Worm (Caenorhabditis elegans) whole organism, L4 larva: ENCODE results near the gene cutl-17.

ENCODE experiments used
- D1046.2 ChIP-seq: fragments of 200-800 bp; sonication (Bioruptor generic); IDR thresholded peaks from 2 replicates; pipeline ENCODE4 v1.3.6; 2022; ENCODE audit warnings: missing genetic modification characterization, missing compliant biosample characterization
- F37D6.2 ChIP-seq: sonication (generic microtip); optimal IDR thresholded peaks from 2 replicates; lab custom pipeline; 2016; ENCODE audit warnings: mild to moderate bottlenecking, missing genetic modification characterization, missing compliant biosample characterization
- R02D3.7 ChIP-seq: fragments of 150-350 bp; sonication (generic microtip); optimal IDR thresholded peaks from 3 replicates; lab custom pipeline; 2014; ENCODE audit warnings: missing biosample characterization, missing genetic modification characterization
- T20F7.1 ChIP-seq: fragments of 200-800 bp; sonication (Bioruptor generic); optimal IDR thresholded peaks from 2 replicates; lab custom pipeline; 2018; ENCODE audit warnings: mild to moderate bottlenecking, missing genetic modification characterization, missing compliant biosample characterization
- T26A8.4 ChIP-seq: fragments of 200-800 bp; sonication (Bioruptor generic); IDR thresholded peaks from 2 replicates; pipeline ENCODE4 v1.3.6; 2022; ENCODE audit warnings: missing genetic modification characterization, missing compliant biosample characterization
- Y75B8A.6 ChIP-seq: fragments of 200-800 bp; sonication (Bioruptor generic); IDR thresholded peaks from 2 replicates; pipeline ENCODE4 v1.3.6; 2022; ENCODE audit warnings: missing genetic modification reagents, missing genetic modification characterization, missing compliant biosample characterization
- ZK337.2 ChIP-seq: fragments of 200-800 bp; sonication (Bioruptor generic); IDR thresholded peaks from 2 replicates; pipeline ENCODE4 v1.3.6; 2022; ENCODE audit warnings: missing genetic modification reagents, missing genetic modification characterization, missing compliant biosample characterization
- attf-4 ChIP-seq: sonication (generic microtip); optimal IDR thresholded peaks from 3 replicates; lab custom pipeline; 2017; ENCODE audit warnings: missing biosample characterization, missing genetic modification characterization
- ceh-44 ChIP-seq: fragments of 200-800 bp; sonication (Bioruptor generic); IDR thresholded peaks from 2 replicates; pipeline ENCODE4 v1.3.6; 2022; ENCODE audit warnings: missing genetic modification reagents, missing genetic modification characterization, missing compliant biosample characterization
- ceh-82 ChIP-seq: sonication (generic microtip); optimal IDR thresholded peaks from 2 replicates; lab custom pipeline; 2017; ENCODE audit warnings: missing biosample characterization, missing genetic modification characterization
- ces-1 ChIP-seq: fragments of 150-350 bp; sonication (generic microtip); optimal IDR thresholded peaks from 4 replicates; lab custom pipeline; 2014; ENCODE audit warnings: missing biosample characterization, missing genetic modification reagents, missing genetic modification characterization
- ctbp-1 ChIP-seq: fragments of 200-800 bp; sonication (Bioruptor generic); IDR thresholded peaks from 2 replicates; pipeline ENCODE4 v1.3.6; 2022; ENCODE audit warnings: missing genetic modification reagents, missing genetic modification characterization, missing compliant biosample characterization
- daf-12 ChIP-seq: fragments of 150-350 bp; optimal IDR thresholded peaks from 2 replicates; lab custom pipeline; 2014; ENCODE audit warnings: missing biosample characterization, missing genetic modification reagents, missing genetic modification characterization
- daf-16 ChIP-seq, 3 experiments: sonication (generic microtip); optimal IDR thresholded peaks; 2 replicates each; lab custom pipeline; 2016 to 2017; ENCODE audit warnings: missing genetic modification characterization in 3 of 3, missing genetic modification reagents in 3 of 3, mild to moderate bottlenecking in 2 of 3, missing compliant biosample characterization in 2 of 3, missing biosample characterization in 1 of 3, moderate library complexity in 1 of 3
- daf-19 ChIP-seq: fragments of 200-800 bp; sonication (Bioruptor generic); conservative IDR thresholded peaks from 2 replicates; pipeline ENCODE4 v1.3.6; 2022; ENCODE audit warnings: missing genetic modification characterization, missing compliant biosample characterization
- dpl-1 ChIP-seq: fragments of 150-350 bp; optimal IDR thresholded peaks from 2 replicates; lab custom pipeline; 2014; ENCODE audit warnings: missing biosample characterization, missing genetic modification reagents, missing genetic modification characterization
- egl-43 ChIP-seq: fragments of 200-800 bp; sonication (Bioruptor generic); IDR thresholded peaks from 2 replicates; pipeline ENCODE4 v1.3.6; 2022; ENCODE audit warnings: missing genetic modification reagents, missing genetic modification characterization, missing compliant biosample characterization
- gei-8 ChIP-seq: fragments of 200-800 bp; sonication (Bioruptor generic); optimal IDR thresholded peaks from 2 replicates; lab custom pipeline; 2018; ENCODE audit warnings: mild to moderate bottlenecking, missing genetic modification characterization, missing compliant biosample characterization
- hlh-11 ChIP-seq: fragments of 200-800 bp; sonication (Bioruptor generic); optimal IDR thresholded peaks from 2 replicates; lab custom pipeline; 2018; ENCODE audit warnings: mild to moderate bottlenecking, missing genetic modification characterization, missing compliant biosample characterization
- hlh-30 ChIP-seq: sonication (generic microtip); optimal IDR thresholded peaks from 2 replicates; lab custom pipeline; 2017; ENCODE audit warnings: antibody characterized with exemption, mild to moderate bottlenecking, missing genetic modification characterization, missing compliant biosample characterization; ENCODE audit not compliant: insufficient read depth
- hmg-1.1 ChIP-seq: fragments of 200-800 bp; sonication (Bioruptor generic); IDR thresholded peaks from 2 replicates; pipeline ENCODE4 v1.3.6; 2022; ENCODE audit warnings: missing genetic modification reagents, missing genetic modification characterization, missing compliant biosample characterization
- jun-1 ChIP-seq: fragments of 150-350 bp; optimal IDR thresholded peaks from 2 replicates; lab custom pipeline; 2014; ENCODE audit warnings: missing biosample characterization, missing genetic modification reagents, missing genetic modification characterization
- lin-1 ChIP-seq: fragments of 200-800 bp; sonication (Bioruptor generic); IDR thresholded peaks from 2 replicates; pipeline ENCODE4 v1.3.6; 2022; ENCODE audit warnings: missing genetic modification reagents, missing genetic modification characterization, missing compliant biosample characterization
- lin-15B ChIP-seq: fragments of 150-350 bp; sonication (generic microtip); optimal IDR thresholded peaks from 3 replicates; lab custom pipeline; 2014; ENCODE audit warnings: missing biosample characterization, missing genetic modification characterization
- lin-29 ChIP-seq: fragments of 200-800 bp; sonication (Bioruptor generic); IDR thresholded peaks from 2 replicates; pipeline ENCODE4 v1.3.6; 2022; ENCODE audit warnings: missing genetic modification reagents, missing genetic modification characterization, missing compliant biosample characterization
- lin-38 ChIP-seq: fragments of 200-800 bp; sonication (Bioruptor generic); IDR thresholded peaks from 2 replicates; pipeline ENCODE4 v1.3.6; 2022; ENCODE audit warnings: missing genetic modification reagents, missing genetic modification characterization, missing compliant biosample characterization
- lir-3 ChIP-seq: sonication (generic microtip); optimal IDR thresholded peaks from 2 replicates; lab custom pipeline; 2016; ENCODE audit warnings: mild to moderate bottlenecking, missing genetic modification characterization, missing compliant biosample characterization
- lsy-2 ChIP-seq, 2 experiments: fragments of 150-350 bp in 1 of 2; sonication (generic microtip) in 1 of 2; optimal IDR thresholded peaks; 2 replicates each; lab custom pipeline; 2014 to 2017; ENCODE audit warnings: missing biosample characterization in 2 of 2, missing genetic modification characterization in 2 of 2
- madf-9 ChIP-seq: fragments of 200-800 bp; sonication (Bioruptor generic); conservative IDR thresholded peaks from 2 replicates; pipeline ENCODE4 v1.3.6; 2022; ENCODE audit warnings: missing genetic modification reagents, missing genetic modification characterization, missing compliant biosample characterization
- mdl-1 ChIP-seq, 2 experiments: fragments of 150-350 bp in 1 of 2; sonication (generic microtip) in 1 of 2; optimal IDR thresholded peaks; 2 replicates each; lab custom pipeline; 2014 to 2017; ENCODE audit warnings: missing biosample characterization in 2 of 2, missing genetic modification characterization in 2 of 2
- mdt-29 ChIP-seq: fragments of 200-800 bp; sonication (Bioruptor generic); IDR thresholded peaks from 2 replicates; pipeline ENCODE4 v1.3.6; 2022; ENCODE audit warnings: missing genetic modification reagents, missing genetic modification characterization, missing compliant biosample characterization
- mep-1 ChIP-seq: fragments of 150-350 bp; sonication (generic microtip); optimal IDR thresholded peaks from 3 replicates; lab custom pipeline; 2014; ENCODE audit warnings: missing biosample characterization, missing genetic modification characterization
- nhr-10 ChIP-seq: fragments of 150-350 bp; optimal IDR thresholded peaks from 2 replicates; lab custom pipeline; 2014; ENCODE audit warnings: missing biosample characterization, missing genetic modification characterization
- nhr-102 ChIP-seq: sonication (generic microtip); optimal IDR thresholded peaks from 2 replicates; lab custom pipeline; 2016; ENCODE audit warnings: mild to moderate bottlenecking, missing genetic modification characterization, moderate library complexity, missing compliant biosample characterization
- nhr-111 ChIP-seq: fragments of 200-800 bp; sonication (Bioruptor generic); optimal IDR thresholded peaks from 2 replicates; lab custom pipeline; 2018; ENCODE audit warnings: mild to moderate bottlenecking, missing genetic modification characterization, missing compliant biosample characterization
- nhr-25 ChIP-seq: sonication (generic microtip); optimal IDR thresholded peaks from 2 replicates; lab custom pipeline; 2017; ENCODE audit warnings: missing genetic modification characterization, mild to moderate bottlenecking, missing compliant biosample characterization, antibody characterized with exemption, moderate library complexity, borderline replicate concordance; ENCODE audit not compliant: insufficient read depth
- nhr-28 ChIP-seq: fragments of 150-350 bp; optimal IDR thresholded peaks from 2 replicates; lab custom pipeline; 2014; ENCODE audit warnings: missing biosample characterization, missing genetic modification characterization
- nhr-42 ChIP-seq: fragments of 200-800 bp; sonication (Bioruptor generic); IDR thresholded peaks from 2 replicates; pipeline ENCODE4 v1.3.6; 2022; ENCODE audit warnings: missing genetic modification characterization, missing compliant biosample characterization
- nhr-6 ChIP-seq: fragments of 150-350 bp; optimal IDR thresholded peaks from 2 replicates; lab custom pipeline; 2014; ENCODE audit warnings: missing biosample characterization, missing genetic modification characterization
- nhr-77 ChIP-seq: fragments of 150-350 bp; optimal IDR thresholded peaks from 2 replicates; lab custom pipeline; 2014; ENCODE audit warnings: missing biosample characterization, missing genetic modification characterization
- spr-3 ChIP-seq: fragments of 200-800 bp; sonication (Bioruptor generic); optimal IDR thresholded peaks from 2 replicates; lab custom pipeline; 2018; ENCODE audit warnings: mild to moderate bottlenecking, missing genetic modification characterization, missing compliant biosample characterization
- tag-97 ChIP-seq: fragments of 200-800 bp; sonication (Bioruptor generic); IDR thresholded peaks from 2 replicates; pipeline ENCODE4 v1.3.6; 2022; ENCODE audit warnings: missing genetic modification characterization, missing compliant biosample characterization
- tra-1 ChIP-seq: fragments of 200-800 bp; sonication (Bioruptor generic); IDR thresholded peaks from 2 replicates; pipeline ENCODE4 v1.3.6; 2022; ENCODE audit warnings: missing genetic modification reagents, missing genetic modification characterization, missing compliant biosample characterization
- unc-130 ChIP-seq: sonication (generic microtip); optimal IDR thresholded peaks from 2 replicates; lab custom pipeline; 2016; ENCODE audit warnings: missing genetic modification reagents, missing genetic modification characterization, missing compliant biosample characterization
- unc-62 ChIP-seq, 3 experiments: fragments of 150-350 bp in 1 of 3; sonication (generic microtip); optimal IDR thresholded peaks in 2 of 3; peaks in 1 of 3; 1 replicate in 1 of 3; 2 replicates in 2 of 3; lab custom pipeline; 2014 to 2017; ENCODE audit warnings: missing biosample characterization in 3 of 3, missing genetic modification characterization in 3 of 3, missing genetic modification reagents in 3 of 3, missing genotype in 1 of 3
- vab-7 ChIP-seq: fragments of 200-800 bp; sonication (Bioruptor generic); IDR thresholded peaks from 2 replicates; pipeline ENCODE4 v1.3.6; 2022; ENCODE audit warnings: missing genetic modification reagents, missing genetic modification characterization, missing compliant biosample characterization
- zag-1 ChIP-seq: fragments of 150-350 bp; optimal IDR thresholded peaks from 2 replicates; lab custom pipeline; 2014; ENCODE audit warnings: missing biosample characterization, missing genetic modification characterization
- zfp-2 ChIP-seq: sonication (generic microtip); optimal IDR thresholded peaks from 2 replicates; lab custom pipeline; 2016; ENCODE audit warnings: mild to moderate bottlenecking, missing genetic modification characterization, missing compliant biosample characterization
- ztf-11 ChIP-seq: fragments of 150-350 bp; optimal IDR thresholded peaks from 2 replicates; lab custom pipeline; 2014; ENCODE audit warnings: missing biosample characterization, missing genetic modification characterization
- ztf-7 ChIP-seq: fragments of 150-350 bp; optimal IDR thresholded peaks from 2 replicates; lab custom pipeline; 2014; ENCODE audit warnings: missing biosample characterization, missing genetic modification characterization

Gene cutl-17

DNA sequence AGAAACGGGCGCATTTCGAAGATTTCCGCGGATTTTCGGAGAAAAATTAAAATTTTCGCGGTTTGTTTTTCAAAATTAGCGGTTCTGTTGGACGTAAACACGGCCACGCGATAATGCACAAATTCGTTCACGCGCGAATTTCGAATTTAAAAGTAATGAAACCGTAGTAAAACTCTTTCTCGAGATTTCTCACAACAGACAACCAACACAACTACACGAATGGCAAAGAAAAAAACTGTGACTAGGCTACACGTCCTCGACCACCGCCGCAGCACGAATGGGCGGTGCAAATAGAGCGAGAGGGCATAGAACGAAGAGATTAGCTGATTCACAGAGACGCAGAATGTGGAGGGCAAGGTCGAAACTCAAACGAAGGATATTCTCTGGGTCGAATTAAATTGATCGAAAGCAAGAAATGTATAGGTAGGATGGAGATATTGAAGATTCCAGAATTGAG is 16.4 kb downstream of the cutl-17 start, which contains the start of gene idh-1 (continued):
- TF ChIP-seq unc-130 (GFP tag; lab: Kevin White, UChicago) = peak; percentile 36
- no peak for TF ChIP-seq zfp-2 (tag; lab: Kevin White, UChicago)
- TF ChIP-seq ztf-7 (tag; lab: Kevin White, UChicago) = no peak
- no peak for TF ChIP-seq tag-97
- TF ChIP-seq nhr-28 (tag; lab: Kevin White, UChicago) = peak; percentile 98
- TF ChIP-seq egl-43 (GFP tag; lab: Robert Waterston, UW) = no peak; the same call in 1 of the 2 replicates
- TF ChIP-seq ZK337.2 (GFP tag; lab: Robert Waterston, UW) = no peak
- TF ChIP-seq hlh-11 (tag; lab: Kevin White, UChicago) = peak; percentile 37
- TF ChIP-seq hlh-30 (tag; lab: Kevin White, UChicago) = peak; percentile 44
- no peak for TF ChIP-seq nhr-77 (tag; lab: Kevin White, UChicago)
- no peak for TF ChIP-seq ctbp-1 (GFP tag; lab: Robert Waterston, UW)
- no peak; the same call in 1 of the 2 replicates for TF ChIP-seq mdt-29 (GFP tag; lab: Robert Waterston, UW)
- no peak for TF ChIP-seq madf-9 (GFP tag; lab: Robert Waterston, UW)
- TF ChIP-seq lsy-2 (tag; optimal IDR thresholded peaks at IDR 0.05; lab: Kevin White, UChicago) = no peak
- peak; percentile 32 for TF ChIP-seq nhr-10
- TF ChIP-seq ceh-44 (GFP tag; lab: Robert Waterston, UW) = no peak
- no peak; the same call in 1 of the 2 replicates for TF ChIP-seq hmg-1.1 (GFP tag; lab: Robert Waterston, UW)
- TF ChIP-seq ces-1 = no peak
- TF ChIP-seq gei-8 (GFP tag; lab: Kevin White, UChicago) = no peak
- no peak for TF ChIP-seq vab-7 (GFP tag; lab: Robert Waterston, UW)
- TF ChIP-seq lin-29 (GFP tag; lab: Robert Waterston, UW) = peak; percentile 36; the same call in 1 of the 2 replicates
- no peak for TF ChIP-seq spr-3 (GFP tag; lab: Kevin White, UChicago)
- TF ChIP-seq lin-1 (GFP tag; lab: Robert Waterston, UW) = no peak
- peak; percentile 24 for TF ChIP-seq T20F7.1 (GFP tag; lab: Kevin White, UChicago)
- no peak for TF ChIP-seq nhr-111
- TF ChIP-seq Y75B8A.6 = no peak
- TF ChIP-seq R02D3.7 (tag; lab: Kevin White, UChicago) = no peak
- TF ChIP-seq ceh-82 = no peak
- no peak for TF ChIP-seq F37D6.2 (tag; lab: Kevin White, UChicago)
- peak in 1 of 2 experiments; percentile 14 for TF ChIP-seq mdl-1 (tag; optimal IDR thresholded peaks at IDR 0.05; lab: Kevin White, UChicago)
- TF ChIP-seq nhr-6 (tag; lab: Kevin White, UChicago) = no peak
- no peak for TF ChIP-seq zag-1 (tag; lab: Kevin White, UChicago)
- TF ChIP-seq ztf-11 (tag; lab: Kevin White, UChicago) = no peak
- no peak for TF ChIP-seq D1046.2 (GFP tag; lab: Robert Waterston, UW)
- TF ChIP-seq lir-3 (tag; lab: Kevin White, UChicago) = no peak
- TF ChIP-seq attf-4 = no peak
- no peak for TF ChIP-seq tra-1 (GFP tag; lab: Robert Waterston, UW)
- 0 out of 2 replicates have a peak, but pooled peaks have one; percentile 20 for TF ChIP-seq T26A8.4 (GFP tag; lab: Robert Waterston, UW)
- TF ChIP-seq daf-16 (GFP tag; optimal IDR thresholded peaks at IDR 0.05; lab: Kevin White, UChicago) = no peak
- peak; percentile 8 for TF ChIP-seq daf-16 (tag; optimal IDR thresholded peaks at IDR 0.05; lab: Kevin White, UChicago)
- no peak for TF ChIP-seq daf-12
- TF ChIP-seq nhr-102 (tag; lab: Kevin White, UChicago) = peak; percentile 29
- peak; percentile 41 for TF ChIP-seq mep-1 (tag; lab: Kevin White, UChicago)
- no peak for TF ChIP-seq daf-19 (GFP tag; lab: Robert Waterston, UW)
- TF ChIP-seq nhr-42 (GFP tag; lab: Robert Waterston, UW) = 0 out of 2 replicates have a peak, but pooled peaks have one; percentile 19
- TF ChIP-seq nhr-25 (tag; lab: Kevin White, UChicago) = peak; percentile 88
- no peak for TF ChIP-seq jun-1 (tag; lab: Kevin White, UChicago)
- no peak for TF ChIP-seq lin-15B (tag; lab: Kevin White, UChicago)
- peak in 1 of 2 experiments; percentile 84 for TF ChIP-seq unc-62 (GFP tag; optimal IDR thresholded peaks at IDR 0.05 in 1 of 2; lab: Kevin White, UChicago)
- TF ChIP-seq unc-62 (tag; optimal IDR thresholded peaks at IDR 0.05; lab: Kevin White, UChicago) = no peak
- peak; percentile 57 for TF ChIP-seq lin-38 (GFP tag; lab: Robert Waterston, UW)
- TF ChIP-seq dpl-1 (GFP tag; lab: Kevin White, UChicago) = peak; percentile 71
